Fruit fly (Drosophila melanogaster) whole organism, embryonic: ENCODE results near the gene CG13386.

Experiments used
- ATbp ChIP-seq: fragments of 200-800 bp; sonication (Bioruptor generic); optimal IDR thresholded peaks from 2 replicates; lab custom pipeline; 2017; ENCODE audit warnings: missing biosample characterization, mild to moderate bottlenecking, missing genetic modification characterization, missing genetic modification reagents
- Atf3 ChIP-seq: fragments of 200-800 bp; sonication (Bioruptor generic); optimal IDR thresholded peaks from 3 replicates; lab custom pipeline; 2016; ENCODE audit warnings: missing biosample characterization, missing genetic modification characterization
- CG10267 ChIP-seq: fragments of 200-800 bp; sonication (Bioruptor generic); optimal IDR thresholded peaks from 2 replicates; lab custom pipeline; 2018; ENCODE audit warnings: missing biosample characterization, mild to moderate bottlenecking, missing genetic modification characterization, moderate library complexity
- CG11398 ChIP-seq: fragments of 200-800 bp; sonication (Bioruptor generic); optimal IDR thresholded peaks from 2 replicates; lab custom pipeline; 2016; ENCODE audit warnings: missing biosample characterization, missing genetic modification characterization
- CG11456 ChIP-seq: fragments of 200-800 bp; sonication (Bioruptor generic); IDR thresholded peaks from 3 replicates; pipeline ENCODE4 v1.3.6; 2022; ENCODE audit warnings: missing biosample characterization, missing genetic modification characterization
- CG11695 ChIP-seq: fragments of 200-800 bp; sonication (Bioruptor generic); IDR thresholded peaks from 3 replicates; pipeline ENCODE4 v1.3.6; 2022; ENCODE audit warnings: missing biosample characterization, missing genetic modification characterization
- CG12071 ChIP-seq: fragments of 200-800 bp; sonication (Bioruptor generic); optimal IDR thresholded peaks from 3 replicates; lab custom pipeline; 2018; ENCODE audit warnings: missing biosample characterization, mild to moderate bottlenecking, missing genetic modification characterization
- CG13424 ChIP-seq: fragments of 200-800 bp; sonication (Bioruptor generic); optimal IDR thresholded peaks from 2 replicates; lab custom pipeline; 2019; ENCODE audit warnings: missing biosample characterization, mild to moderate bottlenecking, missing genetic modification characterization, moderate library complexity
- CG14965 ChIP-seq: fragments of 200-800 bp; sonication (Bioruptor generic); optimal IDR thresholded peaks from 2 replicates; lab custom pipeline; 2016; ENCODE audit warnings: missing biosample characterization, missing genetic modification characterization, borderline replicate concordance
- CG17186 ChIP-seq: fragments of 200-800 bp; sonication (Bioruptor generic); optimal IDR thresholded peaks from 3 replicates; lab custom pipeline; 2017; ENCODE audit warnings: missing biosample characterization, missing genetic modification reagents, missing genetic modification characterization
- CG18262 ChIP-seq: fragments of 200-800 bp; optimal IDR thresholded peaks from 3 replicates; lab custom pipeline; 2019; ENCODE audit warnings: missing biosample characterization, mild to moderate bottlenecking, missing genetic modification characterization, moderate library complexity
- CG30403 ChIP-seq: fragments of 200-800 bp; sonication (Bioruptor generic); optimal IDR thresholded peaks from 3 replicates; lab custom pipeline; 2016; ENCODE audit warnings: missing biosample characterization, missing genetic modification characterization
- CG4854 ChIP-seq: fragments of 200-800 bp; sonication (Bioruptor generic); optimal IDR thresholded peaks from 2 replicates; lab custom pipeline; 2016; ENCODE audit warnings: missing biosample characterization, missing genetic modification characterization, inconsistent platforms
- CG6854 ChIP-seq: fragments of 200-800 bp; sonication (Bioruptor generic); optimal IDR thresholded peaks from 3 replicates; lab custom pipeline; 2017; ENCODE audit warnings: missing biosample characterization, mild to moderate bottlenecking, missing genetic modification characterization
- CG8089 ChIP-seq: fragments of 200-800 bp; sonication (Bioruptor generic); optimal IDR thresholded peaks from 3 replicates; lab custom pipeline; 2016; ENCODE audit warnings: missing biosample characterization, missing genetic modification characterization
- CG8290 ChIP-seq, 3 experiments: fragments of 200-800 bp; sonication (Bioruptor generic); optimal IDR thresholded peaks; 2 replicates each; lab custom pipeline; 2016 to 2019; ENCODE audit warnings: missing biosample characterization in 3 of 3, missing genetic modification characterization in 3 of 3, mild to moderate bottlenecking in 2 of 3, moderate library complexity in 1 of 3
- CG8478 ChIP-seq: fragments of >200 bp; optimal IDR thresholded peaks from 2 replicates; lab custom pipeline; 2018
- CkIIα-i1 ChIP-seq: fragments of 200-800 bp; sonication (Bioruptor generic); IDR thresholded peaks from 2 replicates; pipeline ENCODE4 v1.3.6; 2022; ENCODE audit warnings: missing biosample characterization, missing genetic modification characterization
- Doc2 ChIP-seq: fragments of 200-800 bp; sonication (Bioruptor generic); IDR thresholded peaks from 2 replicates; pipeline ENCODE4 v1.3.6; 2022; ENCODE audit warnings: missing biosample characterization, missing genetic modification characterization
- Fer1 ChIP-seq: fragments of 200-800 bp; sonication (Bioruptor generic); optimal IDR thresholded peaks from 2 replicates; lab custom pipeline; 2017; ENCODE audit warnings: missing biosample characterization, mild to moderate bottlenecking, missing genetic modification characterization
- H2.0 ChIP-seq: fragments of 200-800 bp; sonication (Bioruptor generic); IDR thresholded peaks from 2 replicates; pipeline ENCODE4 v1.3.6; 2022; ENCODE audit warnings: missing biosample characterization, missing genetic modification characterization
- HLH54F ChIP-seq: fragments of 200-800 bp; sonication (Bioruptor generic); optimal IDR thresholded peaks from 3 replicates; lab custom pipeline; 2016; ENCODE audit warnings: missing biosample characterization, missing genetic modification characterization
- Hmx ChIP-seq: fragments of 200-800 bp; sonication (Bioruptor generic); optimal IDR thresholded peaks from 2 replicates; lab custom pipeline; 2016; ENCODE audit warnings: missing biosample characterization, missing genetic modification characterization
- Lhr ChIP-seq: fragments of 200-800 bp; sonication (Bioruptor generic); optimal IDR thresholded peaks from 3 replicates; lab custom pipeline; 2017; ENCODE audit warnings: mild to moderate bottlenecking, missing biosample characterization, missing genetic modification reagents, missing genetic modification characterization
- Meics ChIP-seq: fragments of 200-800 bp; sonication (Bioruptor generic); optimal IDR thresholded peaks from 2 replicates; lab custom pipeline; 2017; ENCODE audit warnings: missing biosample characterization, mild to moderate bottlenecking, missing genetic modification characterization
- Sry-δ ChIP-seq: fragments of 200-800 bp; sonication (Bioruptor generic); optimal IDR thresholded peaks from 2 replicates; lab custom pipeline; 2016; ENCODE audit warnings: missing biosample characterization, missing genetic modification characterization
- Xbp1 ChIP-seq: fragments of 200-800 bp; sonication (Bioruptor generic); optimal IDR thresholded peaks from 3 replicates; lab custom pipeline; 2016; ENCODE audit warnings: missing biosample characterization, mild to moderate bottlenecking, missing genetic modification characterization
- ac ChIP-seq: fragments of 200-800 bp; sonication (Bioruptor generic); optimal IDR thresholded peaks from 3 replicates; lab custom pipeline; 2017; ENCODE audit warnings: missing biosample characterization, mild to moderate bottlenecking, missing genetic modification characterization
- ash1 ChIP-seq: fragments of 200-800 bp; sonication (Bioruptor generic); optimal IDR thresholded peaks from 2 replicates; lab custom pipeline; 2018; ENCODE audit warnings: missing biosample characterization, mild to moderate bottlenecking, missing genetic modification characterization
- bab2 ChIP-seq: fragments of 200-800 bp; sonication (Bioruptor generic); optimal IDR thresholded peaks from 2 replicates; lab custom pipeline; 2016; ENCODE audit warnings: missing biosample characterization, missing genetic modification characterization
- bbx ChIP-seq: fragments of 200-800 bp; sonication (Bioruptor generic); IDR thresholded peaks from 2 replicates; pipeline ENCODE4 v1.3.6; 2022; ENCODE audit warnings: missing biosample characterization, missing genetic modification characterization; ENCODE audit not compliant: partially characterized antibody
- bcd ChIP-seq: fragments of 200-800 bp; sonication (Bioruptor generic); optimal IDR thresholded peaks from 2 replicates; lab custom pipeline; 2017; ENCODE audit warnings: missing biosample characterization, mild to moderate bottlenecking, missing genetic modification characterization
- bigmax ChIP-seq: fragments of 200-800 bp; sonication (Bioruptor generic); optimal IDR thresholded peaks from 2 replicates; lab custom pipeline; 2018; ENCODE audit warnings: missing biosample characterization, mild to moderate bottlenecking, missing genetic modification characterization
- br ChIP-seq: fragments of >200 bp; optimal IDR thresholded peaks from 2 replicates; lab custom pipeline; 2017
- dmrt99B ChIP-seq: fragments of 200-800 bp; sonication (Bioruptor generic); optimal IDR thresholded peaks from 2 replicates; lab custom pipeline; 2018; ENCODE audit warnings: missing biosample characterization, mild to moderate bottlenecking, missing genetic modification characterization, moderate library complexity
- ewg ChIP-seq: fragments of 200-800 bp; sonication (Bioruptor generic); optimal IDR thresholded peaks from 3 replicates; lab custom pipeline; 2017; ENCODE audit warnings: mild to moderate bottlenecking, missing biosample characterization, missing genetic modification reagents, missing genetic modification characterization
- fd3F ChIP-seq: fragments of 200-800 bp; sonication (Bioruptor generic); optimal IDR thresholded peaks from 2 replicates; lab custom pipeline; 2018; ENCODE audit warnings: missing biosample characterization, mild to moderate bottlenecking, missing genetic modification characterization, moderate library complexity
- fru ChIP-seq: fragments of >200 bp; optimal IDR thresholded peaks from 2 replicates; lab custom pipeline; 2017
- gce ChIP-seq: fragments of 200-800 bp; sonication (Bioruptor generic); IDR thresholded peaks from 3 replicates; pipeline ENCODE4 v1.3.6; 2022; ENCODE audit warnings: missing biosample characterization, missing genetic modification characterization
- grau ChIP-seq: fragments of 200-800 bp; optimal IDR thresholded peaks from 3 replicates; lab custom pipeline; 2019; ENCODE audit warnings: missing biosample characterization, mild to moderate bottlenecking, missing genetic modification characterization, moderate library complexity
- jumu ChIP-seq: fragments of 200-800 bp; sonication (Bioruptor generic); optimal IDR thresholded peaks from 3 replicates; lab custom pipeline; 2016; ENCODE audit warnings: missing biosample characterization, missing genetic modification characterization
- kah ChIP-seq: fragments of 200-800 bp; sonication (Bioruptor generic); optimal IDR thresholded peaks from 2 replicates; lab custom pipeline; 2018; ENCODE audit warnings: missing biosample characterization, mild to moderate bottlenecking, missing genetic modification characterization
- klu ChIP-seq: fragments of 200-800 bp; sonication (Bioruptor generic); IDR thresholded peaks from 2 replicates; pipeline ENCODE4 v1.3.6; 2022; ENCODE audit warnings: missing biosample characterization, missing genetic modification characterization
- lov ChIP-seq, 2 experiments: fragments of 200-800 bp in 1 of 2; fragments of >200 bp in 1 of 2; sonication (Bioruptor generic) in 1 of 2; IDR thresholded peaks in 1 of 2; optimal IDR thresholded peaks in 1 of 2; 2 replicates in 1 of 2; 3 replicates in 1 of 2; pipeline versions ENCODE4 v1.3.6 to Lab custom; 2017 to 2022; ENCODE audit warnings: missing biosample characterization in 1 of 2, missing genetic modification characterization in 1 of 2
- sim ChIP-seq: fragments of 200-800 bp; sonication (Bioruptor generic); IDR thresholded peaks from 2 replicates; pipeline ENCODE4 v1.3.6; 2022; ENCODE audit warnings: missing biosample characterization, missing genetic modification characterization
- sr ChIP-seq: fragments of 200-800 bp; sonication (Bioruptor generic); IDR thresholded peaks from 3 replicates; pipeline ENCODE4 v1.3.6; 2022; ENCODE audit warnings: missing biosample characterization, missing genetic modification characterization
- stwl ChIP-seq: fragments of 200-800 bp; sonication (Bioruptor generic); optimal IDR thresholded peaks from 3 replicates; lab custom pipeline; 2018; ENCODE audit warnings: missing biosample characterization, mild to moderate bottlenecking, missing genetic modification characterization, moderate library complexity
- tup ChIP-seq: fragments of 200-800 bp; sonication (Bioruptor generic); optimal IDR thresholded peaks from 2 replicates; lab custom pipeline; 2016; ENCODE audit warnings: missing biosample characterization, mild to moderate bottlenecking, missing genetic modification characterization, moderate library complexity
- tx ChIP-seq: fragments of 200-800 bp; sonication (Bioruptor generic); optimal IDR thresholded peaks from 2 replicates; lab custom pipeline; 2016; ENCODE audit warnings: missing biosample characterization, missing genetic modification characterization
- zen ChIP-seq: fragments of 200-800 bp; sonication (Bioruptor generic); optimal IDR thresholded peaks from 3 replicates; lab custom pipeline; 2018; ENCODE audit warnings: missing biosample characterization, mild to moderate bottlenecking, missing genetic modification characterization, moderate library complexity

CG13386 gene

DNA sequence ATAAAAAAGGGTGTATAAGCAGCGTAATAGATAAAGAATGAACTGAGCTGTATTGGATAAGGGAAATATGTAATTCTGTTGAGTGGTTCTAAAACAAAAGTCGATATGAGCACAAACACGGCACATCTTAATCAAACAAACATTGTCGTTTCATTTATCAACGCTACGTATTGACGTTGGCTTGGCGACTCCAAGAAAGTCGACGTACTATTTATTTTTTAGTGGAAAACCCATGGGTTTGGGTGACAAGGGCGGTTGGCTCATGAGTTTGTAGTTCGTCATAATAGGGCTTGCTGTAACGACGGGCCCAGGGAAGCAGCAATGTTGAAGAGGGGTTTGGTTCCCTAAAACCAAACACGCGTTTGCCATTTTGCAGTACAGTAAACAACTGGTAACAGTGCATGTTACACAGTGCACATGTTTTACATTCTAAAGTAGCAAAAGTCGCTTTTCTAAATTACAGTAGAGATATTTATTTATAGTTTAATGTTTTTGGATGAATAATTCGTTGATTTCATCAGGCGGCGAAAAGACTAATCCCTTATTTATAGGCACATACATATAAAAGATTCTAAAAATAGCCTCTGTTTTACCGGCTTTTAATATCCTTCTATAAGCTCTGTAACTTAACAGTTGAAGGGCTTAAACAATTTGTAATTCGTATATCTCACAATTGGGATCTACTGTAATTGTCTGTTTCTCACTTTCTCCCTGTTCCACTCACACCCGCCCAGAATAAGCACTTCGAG lies 37.4 kb upstream of the CG13386 start (continued):
- peak; percentile 43 for TF ChIP-seq CG18262 (tag; lab: Kevin White, UChicago)
- no peak for TF ChIP-seq CG4854
- no peak for TF ChIP-seq bbx
- TF ChIP-seq CG11398 (GFP tag; lab: Kevin White, UChicago), result no peak
- TF ChIP-seq CG6854, result no peak
- no peak for TF ChIP-seq HLH54F (GFP tag; lab: Kevin White, UChicago)
- TF ChIP-seq Fer1 (GFP tag; lab: Kevin White, UChicago), result no peak
- TF ChIP-seq bab2 (GFP tag; lab: Kevin White, UChicago), result no peak
- TF ChIP-seq CG11695, result no peak
- TF ChIP-seq fru (lab: Kevin White, UChicago), result no peak
- no peak for TF ChIP-seq jumu (GFP tag; lab: Kevin White, UChicago)
- no peak for TF ChIP-seq Doc2
- no peak for TF ChIP-seq sim (GFP tag; lab: Robert Waterston, UW)
- peak; percentile 40 for TF ChIP-seq CG30403 (GFP tag; lab: Kevin White, UChicago)
- TF ChIP-seq Hmx (GFP tag; lab: Kevin White, UChicago), result peak; percentile 19
- TF ChIP-seq fd3F, result no peak
- no peak for TF ChIP-seq kah (GFP tag; lab: Kevin White, UChicago)
- no peak for TF ChIP-seq Sry-δ (GFP tag; lab: Kevin White, UChicago)
- TF ChIP-seq tup (GFP tag; lab: Kevin White, UChicago), result no peak
- TF ChIP-seq Lhr (GFP tag; lab: Kevin White, UChicago), result no peak
- TF ChIP-seq CG17186, result no peak
- peak; percentile 35; the same call in 1 of the 3 replicates for TF ChIP-seq CG11456 (GFP tag; lab: Robert Waterston, UW)
- TF ChIP-seq Xbp1 (GFP tag; lab: Kevin White, UChicago), result peak; percentile 23
- TF ChIP-seq klu (GFP tag; lab: Robert Waterston, UW), result no peak
- no peak for TF ChIP-seq ash1
- no peak for TF ChIP-seq CkIIα-i1
- TF ChIP-seq Atf3 (GFP tag; lab: Kevin White, UChicago), result no peak
- TF ChIP-seq dmrt99B (tag; lab: Kevin White, UChicago), result peak; percentile 55
- TF ChIP-seq CG8478 (lab: Kevin White, UChicago), result no peak
- TF ChIP-seq CG12071 (GFP tag; lab: Kevin White, UChicago), result no peak
- no peak for TF ChIP-seq ewg (GFP tag; lab: Kevin White, UChicago)
- TF ChIP-seq grau (tag; lab: Kevin White, UChicago), result peak; percentile 87
- no peak for TF ChIP-seq Meics
- no peak for TF ChIP-seq lov (optimal IDR thresholded peaks at IDR 0.05; lab: Kevin White, UChicago)
- TF ChIP-seq lov (GFP tag; IDR thresholded peaks at IDR 0.05; lab: Robert Waterston, UW), result no peak
- TF ChIP-seq ac (GFP tag; lab: Kevin White, UChicago), result no peak
- TF ChIP-seq CG10267 (tag; lab: Kevin White, UChicago), result peak; percentile 15
- TF ChIP-seq H2.0, result no peak
- no peak for TF ChIP-seq CG8290 (GFP tag; optimal IDR thresholded peaks at IDR 0.05; lab: Kevin White, UChicago)
- TF ChIP-seq CG8290 (tag; optimal IDR thresholded peaks at IDR 0.05; lab: Kevin White, UChicago), result no peak
- no peak for TF ChIP-seq stwl (tag; lab: Kevin White, UChicago)
- TF ChIP-seq sr (GFP tag; lab: Robert Waterston, UW), result no peak
- TF ChIP-seq CG14965, result no peak
- no peak for TF ChIP-seq gce (GFP tag; lab: Robert Waterston, UW)
- peak; percentile 16 for TF ChIP-seq CG13424
- TF ChIP-seq bigmax, result no peak
- TF ChIP-seq br, result no peak
- no peak for TF ChIP-seq bcd (GFP tag; lab: Kevin White, UChicago)
- TF ChIP-seq zen (tag; lab: Kevin White, UChicago), result no peak
- peak; percentile 44 for TF ChIP-seq ATbp (GFP tag; lab: Kevin White, UChicago)
- no peak for TF ChIP-seq CG8089
- TF ChIP-seq tx (GFP tag; lab: Kevin White, UChicago), result no peak
